Worm (Caenorhabditis elegans): ENCODE data around the gene scl-9.

scl-9 gene

DNA sequence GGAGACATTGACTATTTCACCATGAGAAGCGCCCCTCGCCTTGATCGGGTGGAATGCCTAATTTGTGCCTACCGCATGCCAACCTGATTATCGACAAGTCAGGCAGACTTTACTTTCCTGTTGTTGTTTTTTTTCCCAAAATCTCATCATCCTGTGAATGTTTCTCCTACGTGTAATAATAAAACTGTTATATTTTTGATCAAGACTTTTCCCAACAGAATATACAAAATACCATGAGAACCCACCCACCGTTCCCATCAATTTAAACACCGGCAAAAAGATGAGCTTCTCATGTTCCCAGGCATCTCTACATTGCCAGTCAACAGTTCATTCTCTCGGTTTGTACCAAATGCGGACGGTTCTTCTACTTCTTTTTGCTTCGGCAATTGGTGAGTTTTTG lies at the start of gene scl-9:
TSS of gene scl-9 (plus strand) at position 301 of the 400 bp plus-strand sequence.
- TF ChIP-seq tbx-11 (GFP tag; IDR thresholded peaks at IDR 0.05) = no peak
- no peak for TF ChIP-seq tra-4 (tag; optimal IDR thresholded peaks at IDR 0.05)
- TF ChIP-seq aly-1 (tag; optimal IDR thresholded peaks at IDR 0.05) = no peak
- TF ChIP-seq ceh-36 (tag; optimal IDR thresholded peaks at IDR 0.05) = no peak
- TF ChIP-seq tbx-37 (GFP tag; conservative IDR thresholded peaks at IDR 0.05) = no peak
- TF ChIP-seq hmbx-1 (tag; optimal IDR thresholded peaks at IDR 0.05) = no peak
- no peak for TF ChIP-seq pes-1 (GFP tag; IDR thresholded peaks at IDR 0.05)
- no peak for TF ChIP-seq hnd-1 (tag; optimal IDR thresholded peaks at IDR 0.05)
- TF ChIP-seq B0310.2 (tag; optimal IDR thresholded peaks at IDR 0.05) = no peak
- no peak for TF ChIP-seq ama-1 (optimal IDR thresholded peaks at IDR 0.05)
- TF ChIP-seq flt-1 (GFP tag; IDR thresholded peaks at IDR 0.05) = no peak

ce11 chrIV:12997560-12997959 lies 49.4 kb upstream of the scl-9 start:
- TF ChIP-seq hmbx-1 (tag; optimal IDR thresholded peaks at IDR 0.05) = no peak

DNA sequence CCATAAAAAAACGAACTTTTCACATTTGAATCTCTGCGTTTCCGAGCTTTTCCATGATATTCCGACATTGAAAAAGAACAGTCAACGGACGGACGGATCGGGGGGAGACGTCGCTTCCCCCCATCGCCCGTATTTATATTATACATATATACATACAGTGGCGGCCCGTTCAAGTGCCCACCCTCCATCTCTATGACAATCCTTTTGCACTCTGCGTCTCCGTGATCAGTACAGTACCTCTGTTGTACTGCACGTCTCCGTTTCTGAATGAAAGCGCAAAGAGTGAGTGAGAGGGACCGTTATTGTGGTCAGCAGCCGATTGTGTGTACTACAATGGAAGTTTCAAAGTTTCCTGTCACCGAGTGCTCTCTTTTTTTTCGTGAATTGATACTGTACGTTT lies 47.9 kb upstream of the scl-9 start:
- TF ChIP-seq ceh-36 (tag; optimal IDR thresholded peaks at IDR 0.05) (no peak), ets-7 (tag; optimal IDR thresholded peaks at IDR 0.05) (no peak), sea-1 (GFP tag; conservative IDR thresholded peaks at IDR 0.05) (no peak), tbx-11 (GFP tag; IDR thresholded peaks at IDR 0.05) (no peak), pes-1 (GFP tag; IDR thresholded peaks at IDR 0.05) (no peak), hmbx-1 (tag; optimal IDR thresholded peaks at IDR 0.05) (no peak), hmg-4 (GFP tag; optimal IDR thresholded peaks at IDR 0.05) (no peak), aly-1 (tag; optimal IDR thresholded peaks at IDR 0.05) (no peak), hnd-1 (tag; optimal IDR thresholded peaks at IDR 0.05) (no peak), ama-1 (optimal IDR thresholded peaks at IDR 0.05) (no peak)

ce11 chrIV:13008405-13009208 lies 38.3 kb upstream of the scl-9 start, which contains the start of gene mbk-2:
Gene mbk-2 (plus strand): TSS chrIV:13009158.
- TF ChIP-seq pes-1 (GFP tag; IDR thresholded peaks at IDR 0.05) (no peak), flt-1 (GFP tag; IDR thresholded peaks at IDR 0.05) (no peak), F13C5.2 (tag; optimal IDR thresholded peaks at IDR 0.05) (no peak), aly-1 (tag; optimal IDR thresholded peaks at IDR 0.05) (no peak), ama-1 (optimal IDR thresholded peaks at IDR 0.05) (no peak)

DNA sequence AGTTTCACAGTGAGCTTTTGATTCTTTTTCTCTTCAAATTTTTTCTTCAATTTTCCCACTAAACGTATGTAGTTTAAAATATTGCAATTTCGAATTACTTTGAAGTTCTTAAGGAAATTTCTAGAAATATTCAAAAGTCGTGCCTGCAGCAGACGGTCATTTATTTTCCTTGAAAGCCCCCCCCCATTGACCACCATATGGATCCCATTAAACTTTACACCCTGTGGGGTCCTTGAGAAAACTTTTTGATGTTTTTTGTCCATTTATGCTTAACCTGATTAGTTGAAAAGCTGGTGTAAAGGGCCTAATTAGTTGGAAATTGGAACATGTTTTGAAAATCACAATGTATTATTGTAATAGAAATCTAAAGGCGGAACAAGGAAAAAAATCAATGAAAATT lies 37.4 kb upstream of the scl-9 start:
- TF ChIP-seq tbx-11 (GFP tag; IDR thresholded peaks at IDR 0.05) = no peak
- no peak for TF ChIP-seq scrt-1 (GFP tag; IDR thresholded peaks at IDR 0.05)
- TF ChIP-seq ama-1 (optimal IDR thresholded peaks at IDR 0.05) = no peak

DNA sequence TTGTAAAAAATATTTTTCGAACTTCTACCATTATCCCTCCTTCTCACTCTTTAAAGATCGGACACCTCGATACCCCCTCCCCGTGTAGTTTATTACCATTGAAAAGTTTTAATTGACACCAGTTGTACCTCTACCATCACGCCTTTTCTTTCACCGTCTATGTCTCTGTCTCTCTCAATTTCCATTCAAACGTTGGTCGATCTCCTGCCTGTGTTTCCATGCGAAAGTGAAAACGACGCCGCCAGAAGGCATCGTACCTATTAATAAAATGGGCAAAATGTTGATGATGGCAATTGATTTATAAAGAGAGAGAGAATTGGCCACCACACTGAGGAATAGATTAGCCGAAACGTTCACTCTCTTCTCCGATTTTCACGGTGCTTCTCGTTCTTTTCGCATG lies 33.7 kb upstream of the scl-9 start:
- TF ChIP-seq hmbx-1 (tag; optimal IDR thresholded peaks at IDR 0.05) (no peak), tbx-37 (GFP tag; conservative IDR thresholded peaks at IDR 0.05) (no peak), pes-1 (GFP tag; IDR thresholded peaks at IDR 0.05) (no peak), tbx-11 (GFP tag; IDR thresholded peaks at IDR 0.05) (no peak), flt-1 (GFP tag; IDR thresholded peaks at IDR 0.05) (no peak), ceh-13 (GFP tag; optimal IDR thresholded peaks at IDR 0.05) (no peak), ama-1 (optimal IDR thresholded peaks at IDR 0.05) (no peak), ceh-36 (tag; optimal IDR thresholded peaks at IDR 0.05) (no peak), tra-4 (tag; optimal IDR thresholded peaks at IDR 0.05) (no peak), hnd-1 (tag; optimal IDR thresholded peaks at IDR 0.05) (no peak), B0310.2 (tag; optimal IDR thresholded peaks at IDR 0.05) (no peak), aly-1 (tag; optimal IDR thresholded peaks at IDR 0.05) (no peak), ets-7 (tag; optimal IDR thresholded peaks at IDR 0.05) (no peak), scrt-1 (GFP tag; IDR thresholded peaks at IDR 0.05) (no peak), F13C5.2 (tag; optimal IDR thresholded peaks at IDR 0.05) (no peak), hmg-4 (GFP tag; optimal IDR thresholded peaks at IDR 0.05) (no peak), sea-1 (GFP tag; conservative IDR thresholded peaks at IDR 0.05) (no peak)

DNA sequence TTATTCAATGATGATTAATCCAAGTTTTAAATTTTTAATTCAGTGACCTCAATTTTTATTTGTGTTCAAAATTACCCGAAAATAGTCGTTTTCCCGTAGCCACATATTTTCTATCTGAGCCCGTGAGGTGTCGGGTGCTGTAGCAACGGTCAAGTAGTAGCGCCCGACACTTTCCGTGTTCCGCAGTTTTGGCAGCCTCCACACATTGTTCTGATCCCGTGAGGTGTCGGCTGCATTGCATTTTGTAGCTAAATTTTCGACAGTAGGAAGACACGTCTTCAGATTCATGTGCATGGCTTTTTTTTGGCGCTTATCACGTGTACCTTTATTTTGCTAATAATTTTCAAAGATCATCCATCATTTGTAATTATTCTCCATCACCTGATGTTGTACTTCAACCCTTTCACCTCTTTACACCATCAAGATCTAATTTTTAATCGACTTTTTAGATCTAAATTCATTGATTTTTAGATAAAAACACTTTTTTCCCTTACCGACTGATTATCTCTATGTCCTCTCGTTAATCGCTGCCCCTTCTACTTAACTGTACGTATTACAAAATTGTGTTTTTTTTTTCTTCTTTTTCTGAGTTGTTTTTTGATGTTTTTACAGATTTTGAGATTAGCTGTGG lies 33.1 kb upstream of the scl-9 start:
- TF ChIP-seq sea-1 (GFP tag; conservative IDR thresholded peaks at IDR 0.05) (no peak), aly-1 (tag; optimal IDR thresholded peaks at IDR 0.05) (no peak), ceh-13 (GFP tag; optimal IDR thresholded peaks at IDR 0.05) (no peak), ama-1 (optimal IDR thresholded peaks at IDR 0.05) (no peak), tra-4 (tag; optimal IDR thresholded peaks at IDR 0.05) (no peak), hmbx-1 (tag; optimal IDR thresholded peaks at IDR 0.05) (no peak), tbx-37 (GFP tag; conservative IDR thresholded peaks at IDR 0.05) (no peak), scrt-1 (GFP tag; IDR thresholded peaks at IDR 0.05) (no peak), pes-1 (GFP tag; IDR thresholded peaks at IDR 0.05) (no peak), ets-7 (tag; optimal IDR thresholded peaks at IDR 0.05) (no peak), hnd-1 (tag; optimal IDR thresholded peaks at IDR 0.05) (no peak), F13C5.2 (tag; optimal IDR thresholded peaks at IDR 0.05) (no peak), ceh-36 (tag; optimal IDR thresholded peaks at IDR 0.05) (no peak)

ce11 chrIV:13015801-13016404 lies 31.0 kb upstream of the scl-9 start:
- TF ChIP-seq B0310.2 (tag; optimal IDR thresholded peaks at IDR 0.05) (no peak), scrt-1 (GFP tag; IDR thresholded peaks at IDR 0.05) (no peak), F13C5.2 (tag; optimal IDR thresholded peaks at IDR 0.05) (no peak), hmbx-1 (tag; optimal IDR thresholded peaks at IDR 0.05) (no peak), tra-4 (tag; optimal IDR thresholded peaks at IDR 0.05) (no peak), aly-1 (tag; optimal IDR thresholded peaks at IDR 0.05) (no peak), pes-1 (GFP tag; IDR thresholded peaks at IDR 0.05) (no peak), tbx-37 (GFP tag; conservative IDR thresholded peaks at IDR 0.05) (no peak), ets-7 (tag; optimal IDR thresholded peaks at IDR 0.05) (no peak), flt-1 (GFP tag; IDR thresholded peaks at IDR 0.05) (no peak), hnd-1 (tag; optimal IDR thresholded peaks at IDR 0.05) (no peak), sea-1 (GFP tag; conservative IDR thresholded peaks at IDR 0.05) (no peak), hmg-4 (GFP tag; optimal IDR thresholded peaks at IDR 0.05) (no peak), tbx-11 (GFP tag; IDR thresholded peaks at IDR 0.05) (no peak), ceh-36 (tag; optimal IDR thresholded peaks at IDR 0.05) (no peak), ama-1 (optimal IDR thresholded peaks at IDR 0.05) (no peak), ceh-13 (GFP tag; optimal IDR thresholded peaks at IDR 0.05) (no peak)

Measured in whole organism, early embryonic.